Worm (Caenorhabditis elegans) whole organism, L1 larva: ENCODE measurements around the gene rpb-8.

Source experiments
- aly-2 ChIP-seq: fragments of 150-350 bp; optimal IDR thresholded peaks from 2 replicates; lab custom pipeline; 2014; ENCODE audit warnings: missing biosample characterization, missing genetic modification characterization
- hpl-2 ChIP-seq: fragments of 150-350 bp; optimal IDR thresholded peaks from 2 replicates; lab custom pipeline; 2014; ENCODE audit warnings: missing biosample characterization, missing genetic modification reagents, missing genetic modification characterization
- nhr-28 ChIP-seq: fragments of 150-350 bp; optimal IDR thresholded peaks from 2 replicates; lab custom pipeline; 2014; ENCODE audit warnings: missing biosample characterization, missing genetic modification characterization
- sptf-1 ChIP-seq: fragments of 150-350 bp; optimal IDR thresholded peaks from 2 replicates; lab custom pipeline; 2014; ENCODE audit warnings: missing biosample characterization, missing genetic modification characterization
- ztf-11 ChIP-seq, 2 experiments: sonication (generic microtip); optimal IDR thresholded peaks; 2 replicates each; lab custom pipeline; 2016 to 2017; ENCODE audit warnings: missing genetic modification characterization in 2 of 2, missing biosample characterization in 1 of 2, missing compliant biosample characterization in 1 of 2

DNA sequence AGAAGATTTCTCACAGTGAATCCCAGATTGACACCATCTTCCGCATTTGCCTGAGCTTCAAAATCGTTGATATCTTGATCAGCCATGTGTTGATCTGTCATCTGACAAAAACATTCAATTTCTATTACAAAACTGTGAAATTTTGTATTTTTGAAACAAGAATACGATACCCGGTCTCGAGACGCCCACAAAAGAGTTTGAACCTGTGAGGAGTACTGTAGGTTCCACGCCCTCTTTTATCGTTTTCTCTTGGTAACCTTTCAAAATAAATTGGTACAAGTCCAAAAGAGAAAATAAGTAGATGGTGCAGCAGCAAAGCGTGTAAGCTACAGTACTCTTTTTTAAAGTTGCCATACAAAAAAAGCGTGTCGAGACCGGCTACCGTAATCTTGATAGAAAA, 7.9 kb downstream of the rpb-8 start, which contains the start of gene F26F4.12:
- TF ChIP-seq aly-2 (tag; lab: Kevin White, UChicago) (no peak), sptf-1 (tag; lab: Kevin White, UChicago) (no peak), hpl-2 (GFP tag; lab: Kevin White, UChicago) (no peak), nhr-28 (tag; lab: Kevin White, UChicago) (no peak), ztf-11 (tag; optimal IDR thresholded peaks at IDR 0.05; lab: Kevin White, UChicago) (no peak)
